Worm (Caenorhabditis elegans): ENCODE results near the gene F46E10.18.

The F46E10.18 gene

ce11 chrV:6514887-6515324, 5.9 kb upstream of the F46E10.18 start, which contains the start of gene dpy-11:
dpy-11 (minus strand) TSS chrV:6515240.
- no peak for TF ChIP-seq F23B12.7 (tag; optimal IDR thresholded peaks at IDR 0.05; ENCODE audit: insufficient read depth)
- TF ChIP-seq bed-2 (GFP tag; IDR thresholded peaks at IDR 0.05): no peak
- TF ChIP-seq akir-1 (GFP tag; optimal IDR thresholded peaks at IDR 0.05): no peak
- peak; percentile 27; the same call in 1 of the 2 replicates for TF ChIP-seq lin-26 (GFP tag; IDR thresholded peaks at IDR 0.05)
- peak; percentile 98 for TF ChIP-seq ama-1 (optimal IDR thresholded peaks at IDR 0.05)
- no peak for TF ChIP-seq ama-1 (GFP tag; optimal IDR thresholded peaks at IDR 0.05)
- TF ChIP-seq rpc-1 (optimal IDR thresholded peaks at IDR 0.05): no peak
- no peak for TF ChIP-seq rpc-1 (tag; optimal IDR thresholded peaks at IDR 0.05)
- TF ChIP-seq somi-1 (GFP tag; optimal IDR thresholded peaks at IDR 0.05): peak; percentile 74
- TF ChIP-seq lin-40 (tag; optimal IDR thresholded peaks at IDR 0.05): peak; percentile 33
- no peak for TF ChIP-seq lsy-27 (tag; optimal IDR thresholded peaks at IDR 0.05; ENCODE audit: borderline replicate concordance, insufficient read depth)
- TF ChIP-seq cebp-2 (GFP tag; IDR thresholded peaks at IDR 0.05): peak; percentile 78; the same call in 1 of the 2 replicates
- no peak for TF ChIP-seq zfh-2 (GFP tag; conservative IDR thresholded peaks at IDR 0.05)
- TF ChIP-seq mcd-1 (GFP tag; IDR thresholded peaks at IDR 0.05): peak; percentile 58; the same call in 1 of the 2 replicates
- TF ChIP-seq nhr-90 (tag; optimal IDR thresholded peaks at IDR 0.05): peak; percentile 1
- no peak for TF ChIP-seq nhr-120 (GFP tag; IDR thresholded peaks at IDR 0.05)
- no peak for TF ChIP-seq ceh-79 (tag; optimal IDR thresholded peaks at IDR 0.05)
- TF ChIP-seq aptf-2 (GFP tag; conservative IDR thresholded peaks at IDR 0.05): no peak
- no peak for TF ChIP-seq cebp-1 (GFP tag; IDR thresholded peaks at IDR 0.05)
- TF ChIP-seq cebp-1 (tag; optimal IDR thresholded peaks at IDR 0.05): peak; percentile 72
- no peak for TF ChIP-seq pha-4 (tag; optimal IDR thresholded peaks at IDR 0.05)
- TF ChIP-seq unc-62 (GFP tag; optimal IDR thresholded peaks at IDR 0.05): no peak
- TF ChIP-seq attf-5 (GFP tag; optimal IDR thresholded peaks at IDR 0.05): peak; percentile 23
- TF ChIP-seq K11D2.4 (GFP tag; IDR thresholded peaks at IDR 0.05): peak; percentile 58; the same call in 1 of the 2 replicates
- no peak for TF ChIP-seq C06A6.2 (GFP tag; conservative IDR thresholded peaks at IDR 0.05)
- TF ChIP-seq Y56A3A.18 (GFP tag; IDR thresholded peaks at IDR 0.05): no peak; the same call in none of the 2 replicates
- no peak; the same call in 1 of the 2 replicates for TF ChIP-seq attf-6 (GFP tag; IDR thresholded peaks at IDR 0.05)
- no peak for TF ChIP-seq nhr-27 (tag; optimal IDR thresholded peaks at IDR 0.05)
- no peak for TF ChIP-seq let-526 (GFP tag; IDR thresholded peaks at IDR 0.05)
- TF ChIP-seq nfya-1 (tag; optimal IDR thresholded peaks at IDR 0.05; ENCODE audit: borderline replicate concordance, insufficient read depth): no peak
- no peak for TF ChIP-seq tbx-9 (tag; optimal IDR thresholded peaks at IDR 0.05; ENCODE audit: borderline replicate concordance)
- peak; percentile 22 for TF ChIP-seq ZK185.1 (tag; optimal IDR thresholded peaks at IDR 0.05; ENCODE audit: poor library complexity, severe bottlenecking)
- peak; percentile 32 for TF ChIP-seq athp-1 (tag; optimal IDR thresholded peaks at IDR 0.05)
- 0 out of 2 replicates have a peak, but pooled peaks have one; percentile 80 for TF ChIP-seq bed-1 (GFP tag; IDR thresholded peaks at IDR 0.05)
- no peak for TF ChIP-seq ztf-28 (GFP tag; IDR thresholded peaks at IDR 0.05)
- no peak for TF ChIP-seq lir-1 (GFP tag; conservative IDR thresholded peaks at IDR 0.05)
- peak; percentile 80 for TF ChIP-seq madf-3 (GFP tag; IDR thresholded peaks at IDR 0.05)
- no peak for TF ChIP-seq snpc-1.1 (tag; optimal IDR thresholded peaks at IDR 0.05; ENCODE audit: insufficient read depth)
- TF ChIP-seq ets-4 (GFP tag; optimal IDR thresholded peaks at IDR 0.05): peak; percentile 30
- TF ChIP-seq nfyb-1 (GFP tag; IDR thresholded peaks at IDR 0.05): peak; percentile 22; the same call in 1 of the 2 replicates
- 0 out of 2 replicates have a peak, but pooled peaks have one; percentile 6 for TF ChIP-seq F37B4.10 (GFP tag; IDR thresholded peaks at IDR 0.05)
- TF ChIP-seq hlh-12 (tag; optimal IDR thresholded peaks at IDR 0.05): no peak
- peak; percentile 65 for TF ChIP-seq ekl-4 (GFP tag; IDR thresholded peaks at IDR 0.05)
- TF ChIP-seq lin-54 (GFP tag; optimal IDR thresholded peaks at IDR 0.05): peak; percentile 28
- TF ChIP-seq repo-1 (tag; optimal IDR thresholded peaks at IDR 0.05): peak; percentile 93
- TF ChIP-seq lin-35 (GFP tag; optimal IDR thresholded peaks at IDR 0.05): peak in 1 of 3 experiments; percentile 59
- no peak for TF ChIP-seq hlh-26 (GFP tag; conservative IDR thresholded peaks at IDR 0.05)
- no peak for TF ChIP-seq F55B11.4 (tag; optimal IDR thresholded peaks at IDR 0.05; ENCODE audit: borderline replicate concordance, insufficient read depth)

Measured in whole organism, young adult.